Fruit fly (Drosophila melanogaster): ENCODE results near the gene CG15239.

- TF ChIP-seq psq (optimal IDR thresholded peaks at IDR 0.05) (no peak), pan (optimal IDR thresholded peaks at IDR 0.05) (no peak), CG8478 (optimal IDR thresholded peaks at IDR 0.05) (no peak), usp (GFP tag; optimal IDR thresholded peaks at IDR 0.05) (no peak)
Observed at dm6 chrX:3834955-3835763, 48.8 kb upstream of the CG15239 start.
